Worm (Caenorhabditis elegans) whole organism, late embryonic: ENCODE results near the gene Y47D3B.4.
A peak's percentile ranks its signal among the peaks of the same experiment; 100 is the strongest.

ENCODE experiments used
- C08G9.2 ChIP-seq: sonication (generic microtip); optimal IDR thresholded peaks from 2 replicates; lab custom pipeline; 2016; ENCODE audit warnings: mild to moderate bottlenecking, missing genetic modification characterization, moderate library complexity, missing compliant biosample characterization
- C38D4.7 ChIP-seq: fragments of 200-800 bp; sonication (Bioruptor generic); optimal IDR thresholded peaks from 2 replicates; lab custom pipeline; 2018; ENCODE audit warnings: mild to moderate bottlenecking, missing genetic modification characterization, moderate library complexity, missing compliant biosample characterization
- K02D7.2 ChIP-seq: sonication (generic microtip); optimal IDR thresholded peaks from 2 replicates; lab custom pipeline; 2017; ENCODE audit warnings: mild to moderate bottlenecking, missing genetic modification characterization, missing compliant biosample characterization
- K09A11.1 ChIP-seq: sonication (generic microtip); optimal IDR thresholded peaks from 2 replicates; lab custom pipeline; 2017; ENCODE audit warnings: antibody characterized with exemption, mild to moderate bottlenecking, missing genetic modification characterization, missing compliant biosample characterization; ENCODE audit not compliant: insufficient read depth
- T23F11.4 ChIP-seq: fragments of 200-800 bp; sonication (Bioruptor generic); optimal IDR thresholded peaks from 2 replicates; lab custom pipeline; 2018; ENCODE audit warnings: mild to moderate bottlenecking, missing genetic modification characterization, missing compliant biosample characterization
- Y22D7AL.16 ChIP-seq: sonication (generic microtip); optimal IDR thresholded peaks from 2 replicates; lab custom pipeline; 2016; ENCODE audit warnings: missing genetic modification characterization, missing compliant biosample characterization
- ama-1 ChIP-seq: fragments of 150-350 bp; optimal IDR thresholded peaks from 2 replicates; lab custom pipeline; 2014
- ceh-14 ChIP-seq: sonication (generic microtip); optimal IDR thresholded peaks from 2 replicates; lab custom pipeline; 2016; ENCODE audit warnings: missing genotype, missing genetic modification characterization, missing compliant biosample characterization
- ceh-2 ChIP-seq: sonication (generic microtip); optimal IDR thresholded peaks from 2 replicates; lab custom pipeline; 2016; ENCODE audit warnings: missing genotype, missing genetic modification characterization, missing compliant biosample characterization
- ceh-22 ChIP-seq: sonication (generic microtip); optimal IDR thresholded peaks from 2 replicates; lab custom pipeline; 2017; ENCODE audit warnings: missing biosample characterization, missing genetic modification characterization
- ceh-24 ChIP-seq: sonication (generic microtip); optimal IDR thresholded peaks from 2 replicates; lab custom pipeline; 2016; ENCODE audit warnings: mild to moderate bottlenecking, missing genetic modification characterization, missing compliant biosample characterization
- ceh-34 ChIP-seq: sonication (generic microtip); optimal IDR thresholded peaks from 2 replicates; lab custom pipeline; 2016; ENCODE audit warnings: mild to moderate bottlenecking, missing genetic modification characterization, missing compliant biosample characterization
- ceh-45 ChIP-seq: fragments of 200-800 bp; sonication (Bioruptor generic); IDR thresholded peaks from 2 replicates; pipeline ENCODE4 v1.3.6; 2022; ENCODE audit warnings: missing genetic modification reagents, missing genetic modification characterization, missing compliant biosample characterization
- ceh-48 ChIP-seq: sonication (generic microtip); optimal IDR thresholded peaks from 2 replicates; lab custom pipeline; 2016; ENCODE audit warnings: missing genetic modification characterization, inconsistent platforms, missing compliant biosample characterization
- dmd-4 ChIP-seq: sonication (generic microtip); optimal IDR thresholded peaks from 2 replicates; lab custom pipeline; 2016; ENCODE audit warnings: borderline replicate concordance, missing genetic modification characterization, missing compliant biosample characterization
- dve-1 ChIP-seq: sonication (generic microtip); optimal IDR thresholded peaks from 2 replicates; lab custom pipeline; 2017; ENCODE audit warnings: antibody characterized with exemption, mild to moderate bottlenecking, missing genetic modification characterization, missing compliant biosample characterization
- elt-4 ChIP-seq: sonication (generic microtip); optimal IDR thresholded peaks from 2 replicates; lab custom pipeline; 2016; ENCODE audit warnings: missing genetic modification characterization, missing compliant biosample characterization
- eyg-1 ChIP-seq: sonication (generic microtip); optimal IDR thresholded peaks from 2 replicates; lab custom pipeline; 2016; ENCODE audit warnings: missing genotype, missing genetic modification characterization, missing compliant biosample characterization
- fkh-10 ChIP-seq: fragments of 150-350 bp; optimal IDR thresholded peaks from 2 replicates; lab custom pipeline; 2014; ENCODE audit warnings: missing biosample characterization, missing genetic modification reagents, missing genetic modification characterization
- fkh-6 ChIP-seq: sonication (generic microtip); optimal IDR thresholded peaks from 2 replicates; lab custom pipeline; 2016; ENCODE audit warnings: missing genetic modification characterization, missing compliant biosample characterization
- gmeb-2 ChIP-seq: sonication (generic microtip); optimal IDR thresholded peaks from 2 replicates; lab custom pipeline; 2016; ENCODE audit warnings: missing genetic modification characterization, inconsistent platforms, missing compliant biosample characterization
- hlh-13 ChIP-seq: fragments of 200-800 bp; sonication (Bioruptor generic); optimal IDR thresholded peaks from 2 replicates; lab custom pipeline; 2018; ENCODE audit warnings: mild to moderate bottlenecking, missing genetic modification characterization, missing compliant biosample characterization
- hlh-15 ChIP-seq: sonication (generic microtip); optimal IDR thresholded peaks from 2 replicates; lab custom pipeline; 2016; ENCODE audit warnings: missing genetic modification characterization, missing compliant biosample characterization
- hlh-30 ChIP-seq: sonication (generic microtip); optimal IDR thresholded peaks from 2 replicates; lab custom pipeline; 2017; ENCODE audit warnings: antibody characterized with exemption, missing genetic modification characterization, missing compliant biosample characterization; ENCODE audit not compliant: insufficient read depth
- hlh-6 ChIP-seq: sonication (generic microtip); optimal IDR thresholded peaks from 2 replicates; lab custom pipeline; 2016; ENCODE audit warnings: missing genotype, missing genetic modification characterization, missing compliant biosample characterization
- lim-6 ChIP-seq: sonication (generic microtip); optimal IDR thresholded peaks from 2 replicates; lab custom pipeline; 2016; ENCODE audit warnings: missing genetic modification characterization, missing compliant biosample characterization
- nfya-1 ChIP-seq: sonication (generic microtip); optimal IDR thresholded peaks from 2 replicates; lab custom pipeline; 2017; ENCODE audit warnings: missing genetic modification characterization, mild to moderate bottlenecking, missing compliant biosample characterization, antibody characterized with exemption, moderate library complexity
- nhr-11 ChIP-seq: fragments of 150-350 bp; optimal IDR thresholded peaks from 2 replicates; lab custom pipeline; 2014; ENCODE audit warnings: missing biosample characterization, missing genetic modification characterization
- nhr-232 ChIP-seq: sonication (generic microtip); optimal IDR thresholded peaks from 2 replicates; lab custom pipeline; 2016; ENCODE audit warnings: missing genetic modification characterization, missing compliant biosample characterization
- odd-2 ChIP-seq: sonication (generic microtip); optimal IDR thresholded peaks from 2 replicates; lab custom pipeline; 2017; ENCODE audit warnings: antibody characterized with exemption, mild to moderate bottlenecking, missing genetic modification characterization, missing compliant biosample characterization
- pat-9 ChIP-seq: fragments of 200-800 bp; sonication (Bioruptor generic); optimal IDR thresholded peaks from 2 replicates; lab custom pipeline; 2018; ENCODE audit warnings: mild to moderate bottlenecking, missing genetic modification characterization, moderate library complexity, missing compliant biosample characterization
- pha-2 ChIP-seq: sonication (generic microtip); optimal IDR thresholded peaks from 2 replicates; lab custom pipeline; 2017; ENCODE audit warnings: mild to moderate bottlenecking, missing genetic modification characterization, missing compliant biosample characterization
- ref-2 ChIP-seq: sonication (generic microtip); optimal IDR thresholded peaks from 2 replicates; lab custom pipeline; 2016; ENCODE audit warnings: missing genetic modification characterization, missing compliant biosample characterization
- rnt-1 ChIP-seq: sonication (generic microtip); optimal IDR thresholded peaks from 2 replicates; lab custom pipeline; 2016; ENCODE audit warnings: missing genetic modification characterization, missing compliant biosample characterization
- sdc-2 ChIP-seq: sonication (generic microtip); optimal IDR thresholded peaks from 2 replicates; lab custom pipeline; 2016; ENCODE audit warnings: missing genotype, missing genetic modification characterization, missing compliant biosample characterization
- sox-2 ChIP-seq: fragments of 200-800 bp; sonication (Bioruptor generic); IDR thresholded peaks from 2 replicates; pipeline ENCODE4 v1.3.6; 2022; ENCODE audit warnings: missing genetic modification reagents, missing genetic modification characterization, missing compliant biosample characterization
- syd-9 ChIP-seq: sonication (generic microtip); optimal IDR thresholded peaks from 2 replicates; lab custom pipeline; 2016; ENCODE audit warnings: mild to moderate bottlenecking, missing genetic modification characterization, moderate library complexity, missing compliant biosample characterization
- tbx-2 ChIP-seq: sonication (generic microtip); optimal IDR thresholded peaks from 2 replicates; lab custom pipeline; 2016; ENCODE audit warnings: missing genetic modification characterization, missing compliant biosample characterization
- unc-3 ChIP-seq, 2 experiments: fragments of 200-800 bp in 1 of 2; sonication (Bioruptor generic) in 1 of 2; sonication (generic microtip) in 1 of 2; conservative IDR thresholded peaks in 1 of 2; optimal IDR thresholded peaks in 1 of 2; 2 replicates each; pipeline versions ENCODE4 v1.3.6 to Lab custom; 2016 to 2022; ENCODE audit warnings: missing compliant biosample characterization in 2 of 2, missing genetic modification characterization in 2 of 2, missing genetic modification reagents in 1 of 2
- unc-55 ChIP-seq: sonication (generic microtip); optimal IDR thresholded peaks from 2 replicates; lab custom pipeline; 2017; ENCODE audit warnings: missing biosample characterization, missing genetic modification reagents, missing genetic modification characterization
- unc-86 ChIP-seq: sonication (generic microtip); optimal IDR thresholded peaks from 2 replicates; lab custom pipeline; 2016; ENCODE audit warnings: missing genetic modification characterization, missing compliant biosample characterization
- zip-5 ChIP-seq: sonication (generic microtip); optimal IDR thresholded peaks from 2 replicates; lab custom pipeline; 2016; ENCODE audit warnings: missing genetic modification characterization, missing compliant biosample characterization
- ztf-16 ChIP-seq: sonication (generic microtip); optimal IDR thresholded peaks from 2 replicates; lab custom pipeline; 2017; ENCODE audit warnings: missing genetic modification characterization, missing compliant biosample characterization

The Y47D3B.4 gene

ce11 chrIII:11371236-11371635 is 33.9 kb upstream of the Y47D3B.4 start (continued):
- TF ChIP-seq ceh-2 (tag; lab: Kevin White, UChicago) (peak; percentile 71), T23F11.4 (GFP tag; lab: Kevin White, UChicago) (peak; percentile 64), C38D4.7 (peak; percentile 88), sdc-2 (tag; lab: Kevin White, UChicago) (peak; percentile 83), K02D7.2 (tag; lab: Kevin White, UChicago) (peak; percentile 78), unc-55 (no peak), rnt-1 (tag; lab: Kevin White, UChicago) (peak; percentile 69), eyg-1 (tag; lab: Kevin White, UChicago) (peak; percentile 87), hlh-6 (peak; percentile 95), ref-2 (tag; lab: Kevin White, UChicago) (peak; percentile 83), ceh-45 (GFP tag; lab: Robert Waterston, UW) (peak; percentile 68; the same call in 1 of the 2 replicates), tbx-2 (peak; percentile 84), unc-3 (GFP tag; conservative IDR thresholded peaks at IDR 0.05; lab: Robert Waterston, UW) (peak; percentile 79), unc-3 (tag; optimal IDR thresholded peaks at IDR 0.05; lab: Kevin White, UChicago) (peak; percentile 68), C08G9.2 (tag; lab: Kevin White, UChicago) (peak; percentile 78), Y22D7AL.16 (tag; lab: Kevin White, UChicago) (peak; percentile 91), zip-5 (tag; lab: Kevin White, UChicago) (peak; percentile 60), ztf-16 (tag; lab: Kevin White, UChicago) (peak; percentile 82), fkh-6 (tag; lab: Kevin White, UChicago) (peak; percentile 88), hlh-13 (GFP tag; lab: Kevin White, UChicago) (peak; percentile 84), ama-1 (lab: Kevin White, UChicago) (no peak), nfya-1 (tag; lab: Kevin White, UChicago) (peak; percentile 69), dve-1 (peak; percentile 89), ceh-48 (tag; lab: Kevin White, UChicago) (peak; percentile 75), lim-6 (tag; lab: Kevin White, UChicago) (peak; percentile 56), ceh-14 (tag; lab: Kevin White, UChicago) (peak; percentile 80), sox-2 (GFP tag; lab: Robert Waterston, UW) (peak; percentile 76), dmd-4 (tag; lab: Kevin White, UChicago) (peak; percentile 74), pat-9 (tag; lab: Kevin White, UChicago) (peak; percentile 91), gmeb-2 (tag; lab: Kevin White, UChicago) (peak; percentile 90), ceh-34 (tag; lab: Kevin White, UChicago) (peak; percentile 81), fkh-10 (GFP tag; lab: Kevin White, UChicago) (peak; percentile 83), nhr-11 (tag; lab: Kevin White, UChicago) (no peak), ceh-22 (peak; percentile 24), nhr-232 (peak; percentile 88), ceh-24 (tag; lab: Kevin White, UChicago) (peak; percentile 61), odd-2 (tag; lab: Kevin White, UChicago) (peak; percentile 41), pha-2 (tag; lab: Kevin White, UChicago) (peak; percentile 87), syd-9 (peak; percentile 76), hlh-15 (tag; lab: Kevin White, UChicago) (peak; percentile 78), hlh-30 (peak; percentile 53), elt-4 (tag; lab: Kevin White, UChicago) (peak; percentile 51), unc-86 (tag; lab: Kevin White, UChicago) (peak; percentile 80), K09A11.1 (peak; percentile 65)
- TF ChIP-seq, all 69 proteins: peak for 62
